Fruit fly (Drosophila melanogaster) whole organism, wandering third instar larva: ENCODE results near the gene CG3088.

ENCODE experiments used
- CG32264 ChIP-seq: fragments of 200-800 bp; sonication (Bioruptor generic); optimal IDR thresholded peaks from 2 replicates; lab custom pipeline; 2016; ENCODE audit warnings: missing biosample characterization, missing genetic modification characterization
- CG9705 ChIP-seq: fragments of 200-800 bp; sonication (Bioruptor generic); optimal IDR thresholded peaks from 2 replicates; lab custom pipeline; 2018; ENCODE audit warnings: missing biosample characterization, mild to moderate bottlenecking, missing genetic modification characterization
- Jra ChIP-seq: sonication (Bioruptor generic); optimal IDR thresholded peaks from 2 replicates; lab custom pipeline; 2016; ENCODE audit warnings: missing biosample characterization, missing genetic modification characterization
- Myc ChIP-seq: fragments of >200 bp; optimal IDR thresholded peaks from 2 replicates; lab custom pipeline; 2017
- Rel ChIP-seq, 2 experiments: fragments of 200-800 bp; sonication (Bioruptor generic) in 1 of 2; optimal IDR thresholded peaks; 2 replicates in 1 of 2; 3 replicates in 1 of 2; lab custom pipeline; 2016 to 2019; ENCODE audit warnings: mild to moderate bottlenecking in 2 of 2, missing biosample characterization in 2 of 2, missing genetic modification characterization in 2 of 2, moderate library complexity in 1 of 2
- brk ChIP-seq: fragments of 200-800 bp; sonication (Bioruptor generic); optimal IDR thresholded peaks from 2 replicates; lab custom pipeline; 2016; ENCODE audit warnings: missing biosample characterization, mild to moderate bottlenecking, missing genetic modification characterization
- dsf ChIP-seq: sonication (Bioruptor generic); optimal IDR thresholded peaks from 2 replicates; lab custom pipeline; 2016; ENCODE audit warnings: missing biosample characterization, missing genetic modification characterization, borderline replicate concordance
- ey ChIP-seq: fragments of 200-800 bp; sonication (Bioruptor generic); optimal IDR thresholded peaks from 2 replicates; lab custom pipeline; 2016; ENCODE audit warnings: missing biosample characterization, missing genetic modification characterization
- fru ChIP-seq: fragments of 200-800 bp; sonication (Bioruptor generic); optimal IDR thresholded peaks from 3 replicates; lab custom pipeline; 2016; ENCODE audit warnings: missing biosample characterization, mild to moderate bottlenecking, missing genetic modification characterization
- pan ChIP-seq: fragments of >200 bp; optimal IDR thresholded peaks from 2 replicates; lab custom pipeline; 2017
- psq ChIP-seq: fragments of 200-800 bp; sonication (Bioruptor generic); optimal IDR thresholded peaks from 3 replicates; lab custom pipeline; 2017; ENCODE audit warnings: missing biosample characterization, mild to moderate bottlenecking, missing genetic modification characterization, moderate library complexity
- usp ChIP-seq: fragments of >200 bp; optimal IDR thresholded peaks from 2 replicates; lab custom pipeline; 2017; ENCODE audit warnings: missing biosample characterization, missing genetic modification characterization

dm6 chr3L:9637812-9638211, 36.7 kb upstream of the CG3088 start, which contains the start of gene CG8329:
- TF ChIP-seq usp (GFP tag; lab: Kevin White, UChicago) (no peak), Myc (lab: Kevin White, UChicago) (no peak), psq (GFP tag; lab: Kevin White, UChicago) (no peak), ey (GFP tag; lab: Kevin White, UChicago) (no peak), dsf (GFP tag; lab: Kevin White, UChicago) (no peak), Jra (no peak), fru (no peak), pan (lab: Kevin White, UChicago) (no peak), brk (GFP tag; lab: Kevin White, UChicago) (no peak), CG9705 (GFP tag; lab: Kevin White, UChicago) (no peak), CG32264 (GFP tag; lab: Kevin White, UChicago) (no peak), Rel (GFP tag; optimal IDR thresholded peaks at IDR 0.05; lab: Kevin White, UChicago) (no peak), Rel (tag; optimal IDR thresholded peaks at IDR 0.05; lab: Kevin White, UChicago) (no peak)
